Worm (Caenorhabditis elegans) whole organism, late embryonic: Measurements from ENCODE around the gene srh-190.

Source experiments
- F13H6.1 ChIP-seq: sonication (generic microtip); optimal IDR thresholded peaks from 2 replicates; lab custom pipeline; 2016; ENCODE audit warnings: missing genetic modification characterization, missing compliant biosample characterization
- ceh-18 ChIP-seq: sonication (generic microtip); optimal IDR thresholded peaks from 2 replicates; lab custom pipeline; 2016; ENCODE audit warnings: missing genetic modification characterization, missing compliant biosample characterization
- hlh-15 ChIP-seq: sonication (generic microtip); optimal IDR thresholded peaks from 2 replicates; lab custom pipeline; 2016; ENCODE audit warnings: missing genetic modification characterization, missing compliant biosample characterization
- rnt-1 ChIP-seq: sonication (generic microtip); optimal IDR thresholded peaks from 2 replicates; lab custom pipeline; 2016; ENCODE audit warnings: missing genetic modification characterization, missing compliant biosample characterization
- tbx-2 ChIP-seq: sonication (generic microtip); optimal IDR thresholded peaks from 2 replicates; lab custom pipeline; 2016; ENCODE audit warnings: missing genetic modification characterization, missing compliant biosample characterization

- TF ChIP-seq hlh-15 (tag; lab: Kevin White, UChicago) (no peak), F13H6.1 (tag; lab: Kevin White, UChicago) (no peak), tbx-2 (tag; lab: Kevin White, UChicago) (no peak), ceh-18 (tag; lab: Kevin White, UChicago) (no peak), rnt-1 (tag; lab: Kevin White, UChicago) (no peak)
Measured at ce11 chrV:3913131-3913530, 10.2 kb downstream of the srh-190 start.
